Worm (Caenorhabditis elegans) whole organism, early embryonic: ENCODE measurements around the gene tsp-14.

Experiments used
- ama-1 ChIP-seq: fragments of 150-350 bp; optimal IDR thresholded peaks from 2 replicates; lab custom pipeline; 2014
- ets-7 ChIP-seq: sonication (generic microtip); optimal IDR thresholded peaks from 2 replicates; lab custom pipeline; 2016; ENCODE audit warnings: missing genotype, missing genetic modification characterization, missing compliant biosample characterization
- flt-1 ChIP-seq: fragments of 200-800 bp; sonication (Bioruptor generic); IDR thresholded peaks from 2 replicates; pipeline ENCODE4 v1.3.6; 2022; ENCODE audit warnings: missing genetic modification characterization, missing compliant biosample characterization
- hnd-1 ChIP-seq: sonication (generic microtip); optimal IDR thresholded peaks from 2 replicates; lab custom pipeline; 2016; ENCODE audit warnings: missing genetic modification characterization, missing compliant biosample characterization
- tbx-37 ChIP-seq: fragments of 200-800 bp; sonication (Bioruptor generic); conservative IDR thresholded peaks from 2 replicates; pipeline ENCODE4 v1.3.6; 2022; ENCODE audit warnings: missing genetic modification reagents, missing genetic modification characterization, missing compliant biosample characterization

DNA sequence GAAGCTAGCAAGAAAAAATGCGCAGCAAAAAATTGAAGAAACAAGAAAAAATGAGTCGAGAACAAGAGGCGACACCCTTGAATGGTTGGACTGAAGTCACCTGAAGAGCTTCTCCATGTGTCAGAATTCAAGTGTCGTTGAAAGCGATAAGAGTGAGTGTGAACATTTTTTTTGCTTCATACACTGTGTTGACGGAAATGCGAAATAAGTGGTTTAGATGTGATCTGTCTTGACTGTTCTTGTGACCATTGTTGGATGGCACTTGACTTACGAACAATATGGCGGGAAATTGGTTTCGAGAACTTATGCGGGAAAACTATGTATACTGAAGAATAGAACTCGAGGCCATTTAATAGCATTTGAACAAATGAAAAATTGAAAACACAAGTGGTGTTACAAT is 3.2 kb upstream of the tsp-14 start:
- TF ChIP-seq flt-1: no peak
- TF ChIP-seq tbx-37 (GFP tag; lab: Robert Waterston, UW): no peak
- no peak for TF ChIP-seq hnd-1 (tag; lab: Kevin White, UChicago)
- TF ChIP-seq ets-7: no peak
- TF ChIP-seq ama-1 (lab: Kevin White, UChicago): no peak
